Worm (Caenorhabditis elegans): ENCODE data around the gene Y38H6C.21.
"Not testable (repeated sequence)": the region's sequence is repeated elsewhere in the genome, so short reads cannot be mapped to it uniquely, and the experiment has no call there.

Gene Y38H6C.21

ce11 chrV:20579534-20579933, 24.5 kb upstream of the Y38H6C.21 start, which contains the start of gene F26F2.8:
Gene F26F2.8 (plus strand): TSS chrV:20579546.
- TF ChIP-seq ceh-16 (tag; optimal IDR thresholded peaks at IDR 0.05): no peak
- TF ChIP-seq pha-4 (tag; optimal IDR thresholded peaks at IDR 0.05): no peak
- no peak for TF ChIP-seq tbx-2 (tag; optimal IDR thresholded peaks at IDR 0.05)
- no peak for TF ChIP-seq nhr-237 (tag; optimal IDR thresholded peaks at IDR 0.05)
- no peak for TF ChIP-seq ceh-9 (tag; optimal IDR thresholded peaks at IDR 0.05)
- no peak for TF ChIP-seq eor-1 (tag; optimal IDR thresholded peaks at IDR 0.05)
- no peak for TF ChIP-seq fos-1 (tag; optimal IDR thresholded peaks at IDR 0.05)
- TF ChIP-seq ama-1 (optimal IDR thresholded peaks at IDR 0.05): no peak
- no peak for TF ChIP-seq elt-1 (tag; optimal IDR thresholded peaks at IDR 0.05)
- TF ChIP-seq daf-12 (tag; optimal IDR thresholded peaks at IDR 0.05): no peak
- no peak for TF ChIP-seq nhr-76 (tag; optimal IDR thresholded peaks at IDR 0.05)

ce11 chrV:20574872-20575271, 19.8 kb upstream of the Y38H6C.21 start:
- TF ChIP-seq nhr-76 (tag; optimal IDR thresholded peaks at IDR 0.05): no peak
- TF ChIP-seq ceh-82 (tag; optimal IDR thresholded peaks at IDR 0.05): no peak

ce11 chrV:20574314-20574713, 19.2 kb upstream of the Y38H6C.21 start, which contains the start of gene clec-263:
Gene clec-263 (plus strand): TSS chrV:20574614.
- TF ChIP-seq eor-1 (tag; optimal IDR thresholded peaks at IDR 0.05): no peak
- TF ChIP-seq ama-1 (optimal IDR thresholded peaks at IDR 0.05): no peak
- no peak for TF ChIP-seq skn-1 (tag; optimal IDR thresholded peaks at IDR 0.05)
- no peak for TF ChIP-seq lsy-12 (tag; optimal IDR thresholded peaks at IDR 0.05)
- no peak for TF ChIP-seq nhr-77 (tag; optimal IDR thresholded peaks at IDR 0.05)
- no peak for TF ChIP-seq mml-1 (tag; optimal IDR thresholded peaks at IDR 0.05)
- no peak for TF ChIP-seq sea-2 (GFP tag; optimal IDR thresholded peaks at IDR 0.05)
- TF ChIP-seq egl-27 (tag; optimal IDR thresholded peaks at IDR 0.05): no peak
- no peak for TF ChIP-seq ZK546.5 (tag; optimal IDR thresholded peaks at IDR 0.05)
- no peak for TF ChIP-seq R02D3.7 (tag; optimal IDR thresholded peaks at IDR 0.05)
- no peak for TF ChIP-seq ceh-16 (tag; optimal IDR thresholded peaks at IDR 0.05)
- TF ChIP-seq hmg-11 (tag; optimal IDR thresholded peaks at IDR 0.05): no peak
- TF ChIP-seq elt-1 (tag; optimal IDR thresholded peaks at IDR 0.05): no peak
- TF ChIP-seq nhr-11 (tag; optimal IDR thresholded peaks at IDR 0.05): no peak
- no peak for TF ChIP-seq zag-1 (tag; optimal IDR thresholded peaks at IDR 0.05)
- no peak for TF ChIP-seq snpc-4 (tag; optimal IDR thresholded peaks at IDR 0.05)
- no peak for TF ChIP-seq tbx-2 (tag; optimal IDR thresholded peaks at IDR 0.05)
- no peak for TF ChIP-seq unc-39 (tag; optimal IDR thresholded peaks at IDR 0.05)
- no peak for TF ChIP-seq lin-39 (tag; optimal IDR thresholded peaks at IDR 0.05)

DNA sequence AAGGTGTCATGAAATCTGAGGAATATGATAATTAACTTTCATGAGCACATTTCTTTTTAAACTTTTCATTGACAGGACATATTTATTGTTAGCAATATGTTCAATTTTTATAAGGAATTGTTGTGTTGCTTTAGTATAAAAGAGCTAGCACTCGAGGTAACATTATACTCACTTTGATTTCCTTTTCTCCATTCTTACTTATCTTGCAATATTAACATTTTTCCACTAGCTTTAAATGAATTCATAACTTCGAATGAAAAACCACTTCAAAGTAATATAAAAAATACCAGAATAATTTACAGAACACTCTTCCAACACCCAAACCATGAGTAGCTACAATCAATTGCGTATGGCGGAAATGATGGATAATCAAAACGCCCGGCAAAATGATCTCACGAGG, 18.3 kb upstream of the Y38H6C.21 start, which contains the start of gene F26F2.5:
Gene F26F2.5 (plus strand): TSS at position 301 of the 400 bp plus-strand sequence.
- no peak for TF ChIP-seq fkh-10 (GFP tag; optimal IDR thresholded peaks at IDR 0.05)
- TF ChIP-seq snpc-4 (tag; optimal IDR thresholded peaks at IDR 0.05): no peak
- no peak for TF ChIP-seq lsy-12 (tag; optimal IDR thresholded peaks at IDR 0.05)
- no peak for TF ChIP-seq mml-1 (tag; optimal IDR thresholded peaks at IDR 0.05)
- no peak for TF ChIP-seq tbx-2 (tag; optimal IDR thresholded peaks at IDR 0.05)
- no peak for TF ChIP-seq fkh-2 (tag; optimal IDR thresholded peaks at IDR 0.05)
- no peak for TF ChIP-seq ZK546.5 (tag; optimal IDR thresholded peaks at IDR 0.05)

DNA sequence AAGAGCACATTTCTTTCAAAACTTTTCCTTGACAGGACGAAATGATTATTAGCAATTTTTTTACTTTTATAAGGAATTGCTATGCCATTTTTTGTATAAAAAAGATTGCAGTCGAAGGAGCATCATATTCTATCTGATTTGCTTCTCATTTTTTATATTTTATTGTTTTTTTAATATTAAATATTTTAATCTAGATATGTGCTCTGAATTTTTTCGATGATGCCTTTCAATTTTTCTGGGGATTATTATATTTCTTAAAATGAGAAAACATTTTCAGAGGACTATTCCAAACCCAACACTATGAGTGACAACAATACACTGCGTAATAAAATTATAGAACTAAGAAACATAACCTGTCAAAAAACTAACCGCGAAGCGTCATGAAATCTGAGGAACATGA, 13.9 kb upstream of the Y38H6C.21 start, which contains the start of gene F26F2.4:
Gene F26F2.4 (plus strand): TSS at position 301 of the 400 bp plus-strand sequence.
- not testable (repeated sequence) for TF ChIP-seq fkh-10 (GFP tag; optimal IDR thresholded peaks at IDR 0.05); egl-27 (tag; optimal IDR thresholded peaks at IDR 0.05); nhr-77 (tag; optimal IDR thresholded peaks at IDR 0.05)

- no peak for TF ChIP-seq ztf-11 (tag; optimal IDR thresholded peaks at IDR 0.05)
- TF ChIP-seq nfya-1 (tag; optimal IDR thresholded peaks at IDR 0.05; ENCODE audit: insufficient read depth): no peak
- TF ChIP-seq elt-3 (tag; optimal IDR thresholded peaks at IDR 0.05): no peak
- TF ChIP-seq egl-5 (tag; optimal IDR thresholded peaks at IDR 0.05): no peak
- no peak for TF ChIP-seq mml-1 (tag; optimal IDR thresholded peaks at IDR 0.05)
- TF ChIP-seq ztf-4 (tag; optimal IDR thresholded peaks at IDR 0.05): no peak
- TF ChIP-seq nhr-11 (tag; optimal IDR thresholded peaks at IDR 0.05): no peak
- no peak for TF ChIP-seq daf-12 (tag; optimal IDR thresholded peaks at IDR 0.05)
- no peak for TF ChIP-seq ceh-82 (tag; optimal IDR thresholded peaks at IDR 0.05)
- no peak for TF ChIP-seq nhr-67 (tag; optimal IDR thresholded peaks at IDR 0.05)
- TF ChIP-seq lin-39 (tag; optimal IDR thresholded peaks at IDR 0.05): no peak
- no peak for TF ChIP-seq fos-1 (tag; optimal IDR thresholded peaks at IDR 0.05)
- no peak for TF ChIP-seq eor-1 (tag; optimal IDR thresholded peaks at IDR 0.05)
- no peak for TF ChIP-seq mdl-1 (tag; optimal IDR thresholded peaks at IDR 0.05)
- no peak for TF ChIP-seq elt-2 (tag; optimal IDR thresholded peaks at IDR 0.05)
- no peak for TF ChIP-seq pqm-1 (tag; optimal IDR thresholded peaks at IDR 0.05)
- TF ChIP-seq lsy-12 (tag; optimal IDR thresholded peaks at IDR 0.05): no peak
These were observed 11.4 kb upstream of the Y38H6C.21 start, which contains the start of gene F26F2.3 for ce11 chrV:20566454-20566853. Gene F26F2.3 (minus strand): TSS chrV:20566554.
